Worm (Caenorhabditis elegans) whole organism, young adult: ENCODE results near the gene H12D21.6.

ENCODE experiments used
- F10E7.11 ChIP-seq: sonication (generic microtip); optimal IDR thresholded peaks from 2 replicates; lab custom pipeline; 2017; ENCODE audit warnings: mild to moderate bottlenecking, missing genetic modification characterization, moderate library complexity, missing compliant biosample characterization
- F22D6.2 ChIP-seq: sonication (generic microtip); optimal IDR thresholded peaks from 2 replicates; lab custom pipeline; 2016; ENCODE audit warnings: mild to moderate bottlenecking, missing genetic modification characterization, missing compliant biosample characterization
- F37B4.10 ChIP-seq: fragments of 200-800 bp; sonication (Bioruptor generic); IDR thresholded peaks from 2 replicates; pipeline ENCODE4 v1.3.6; 2022; ENCODE audit warnings: missing genetic modification characterization, missing compliant biosample characterization
- F39B2.1 ChIP-seq: fragments of 200-800 bp; sonication (Bioruptor generic); IDR thresholded peaks from 2 replicates; pipeline ENCODE4 v1.3.6; 2022; ENCODE audit warnings: missing genetic modification reagents, missing genetic modification characterization, missing compliant biosample characterization
- K12H6.12 ChIP-seq: fragments of 200-800 bp; sonication (Bioruptor generic); optimal IDR thresholded peaks from 2 replicates; lab custom pipeline; 2018; ENCODE audit warnings: mild to moderate bottlenecking, missing genetic modification characterization, missing compliant biosample characterization
- Y53G8AR.9 ChIP-seq: fragments of 200-800 bp; sonication (Bioruptor generic); conservative IDR thresholded peaks from 2 replicates; pipeline ENCODE4 v1.3.6; 2022; ENCODE audit warnings: missing genetic modification reagents, missing genetic modification characterization, missing compliant biosample characterization
- ZK185.1 ChIP-seq: sonication (generic microtip); optimal IDR thresholded peaks from 2 replicates; lab custom pipeline; 2016; ENCODE audit warnings: mild to moderate bottlenecking, missing genetic modification characterization, missing compliant biosample characterization; ENCODE audit not compliant: poor library complexity, severe bottlenecking
- attf-3 ChIP-seq: fragments of 200-800 bp; sonication (Bioruptor generic); conservative IDR thresholded peaks from 2 replicates; pipeline ENCODE4 v1.3.6; 2022; ENCODE audit warnings: missing genetic modification reagents, missing genetic modification characterization, missing compliant biosample characterization
- attf-6 ChIP-seq: fragments of 200-800 bp; sonication (Bioruptor generic); IDR thresholded peaks from 2 replicates; pipeline ENCODE4 v1.3.6; 2022; ENCODE audit warnings: missing genetic modification reagents, missing genetic modification characterization, missing compliant biosample characterization
- ceh-79 ChIP-seq: sonication (generic microtip); optimal IDR thresholded peaks from 2 replicates; lab custom pipeline; 2017; ENCODE audit warnings: mild to moderate bottlenecking, missing genetic modification characterization, missing compliant biosample characterization
- ceh-91 ChIP-seq: fragments of 200-800 bp; sonication (Bioruptor generic); IDR thresholded peaks from 2 replicates; pipeline ENCODE4 v1.3.6; 2022; ENCODE audit warnings: missing genetic modification reagents, missing genetic modification characterization, missing compliant biosample characterization
- die-1 ChIP-seq: sonication (generic microtip); optimal IDR thresholded peaks from 2 replicates; lab custom pipeline; 2016; ENCODE audit warnings: missing genotype, mild to moderate bottlenecking, missing genetic modification characterization, missing compliant biosample characterization
- egl-44 ChIP-seq: fragments of 200-800 bp; sonication (Bioruptor generic); IDR thresholded peaks from 2 replicates; pipeline ENCODE4 v1.3.6; 2022; ENCODE audit warnings: missing genetic modification reagents, missing genetic modification characterization, missing compliant biosample characterization
- fkh-3 ChIP-seq: sonication (generic microtip); optimal IDR thresholded peaks from 2 replicates; lab custom pipeline; 2016; ENCODE audit warnings: mild to moderate bottlenecking, missing genetic modification characterization, missing compliant biosample characterization
- him-1 ChIP-seq: sonication (generic microtip); optimal IDR thresholded peaks from 2 replicates; lab custom pipeline; 2016; ENCODE audit warnings: missing genotype, missing genetic modification reagents, missing genetic modification characterization, missing compliant biosample characterization
- hlh-12 ChIP-seq: sonication (generic microtip); optimal IDR thresholded peaks from 2 replicates; lab custom pipeline; 2016; ENCODE audit warnings: missing genetic modification characterization, missing compliant biosample characterization
- hsf-1 ChIP-seq: fragments of 200-800 bp; sonication (Bioruptor generic); IDR thresholded peaks from 2 replicates; pipeline ENCODE4 v1.3.6; 2022; ENCODE audit warnings: missing genetic modification reagents, missing genetic modification characterization, missing compliant biosample characterization
- lag-1 ChIP-seq: fragments of 200-800 bp; sonication (Bioruptor generic); IDR thresholded peaks from 2 replicates; pipeline ENCODE4 v1.3.6; 2022; ENCODE audit warnings: missing genetic modification reagents, missing genetic modification characterization, missing compliant biosample characterization
- let-526 ChIP-seq: fragments of 200-800 bp; sonication (Bioruptor generic); IDR thresholded peaks from 2 replicates; pipeline ENCODE4 v1.3.6; 2022; ENCODE audit warnings: missing genetic modification reagents, missing genetic modification characterization, missing compliant biosample characterization
- let-607 ChIP-seq, 2 experiments: fragments of 200-800 bp in 1 of 2; sonication (Bioruptor generic) in 1 of 2; sonication (generic microtip) in 1 of 2; optimal IDR thresholded peaks; 2 replicates each; lab custom pipeline; 2016 to 2018; ENCODE audit warnings: mild to moderate bottlenecking in 2 of 2, missing compliant biosample characterization in 2 of 2, missing genetic modification characterization in 2 of 2, moderate library complexity in 2 of 2, missing genotype in 1 of 2
- lin-35 ChIP-seq, 3 experiments: fragments of 150-350 bp in 2 of 3; sonication (generic microtip) in 1 of 3; optimal IDR thresholded peaks; 2 replicates each; lab custom pipeline; 2014 to 2018; ENCODE audit warnings: missing biosample characterization in 3 of 3, missing genetic modification characterization in 3 of 3, missing genetic modification reagents in 3 of 3
- lin-40 ChIP-seq: sonication (generic microtip); optimal IDR thresholded peaks from 2 replicates; lab custom pipeline; 2016; ENCODE audit warnings: missing genetic modification characterization, mild to moderate bottlenecking, missing compliant biosample characterization, missing genotype, missing genetic modification reagents
- lir-1 ChIP-seq: fragments of 200-800 bp; sonication (Bioruptor generic); conservative IDR thresholded peaks from 2 replicates; pipeline ENCODE4 v1.3.6; 2022; ENCODE audit warnings: missing genetic modification reagents, missing genetic modification characterization, missing compliant biosample characterization
- madf-10 ChIP-seq: sonication (generic microtip); optimal IDR thresholded peaks from 2 replicates; lab custom pipeline; 2016; ENCODE audit warnings: mild to moderate bottlenecking, missing genetic modification characterization, missing compliant biosample characterization
- mes-4 ChIP-seq: sonication (generic microtip); optimal IDR thresholded peaks from 2 replicates; lab custom pipeline; 2016; ENCODE audit warnings: missing genotype, missing genetic modification characterization, missing compliant biosample characterization
- nfyb-1 ChIP-seq: fragments of 200-800 bp; sonication (Bioruptor generic); IDR thresholded peaks from 2 replicates; pipeline ENCODE4 v1.3.6; 2022; ENCODE audit warnings: missing genetic modification reagents, missing genetic modification characterization, missing compliant biosample characterization
- nhr-179 ChIP-seq: sonication (generic microtip); optimal IDR thresholded peaks from 2 replicates; lab custom pipeline; 2016; ENCODE audit warnings: mild to moderate bottlenecking, missing genetic modification characterization, missing compliant biosample characterization
- nhr-80 ChIP-seq: sonication (generic microtip); optimal IDR thresholded peaks from 2 replicates; lab custom pipeline; 2016; ENCODE audit warnings: missing genetic modification characterization, missing compliant biosample characterization
- sdz-38 ChIP-seq: sonication (generic microtip); optimal IDR thresholded peaks from 2 replicates; lab custom pipeline; 2016; ENCODE audit warnings: missing genotype, missing genetic modification characterization, missing compliant biosample characterization
- snpc-4 ChIP-seq, 5 experiments: fragments of 150-350 bp in 1 of 5; sonication (generic microtip) in 4 of 5; optimal IDR thresholded peaks; 2 replicates each; lab custom pipeline; 2014 to 2018; ENCODE audit warnings: missing genetic modification characterization in 5 of 5, missing biosample characterization in 3 of 5, antibody characterized with exemption in 2 of 5, mild to moderate bottlenecking in 2 of 5, missing compliant biosample characterization in 2 of 5, missing genotype in 2 of 5, moderate library complexity in 2 of 5, missing genetic modification reagents in 1 of 5
- sptf-2 ChIP-seq: fragments of 200-800 bp; sonication (Bioruptor generic); optimal IDR thresholded peaks from 2 replicates; lab custom pipeline; 2018; ENCODE audit warnings: mild to moderate bottlenecking, missing genetic modification characterization, missing compliant biosample characterization
- tbx-9 ChIP-seq: sonication (generic microtip); optimal IDR thresholded peaks from 2 replicates; lab custom pipeline; 2016; ENCODE audit warnings: borderline replicate concordance, missing genetic modification characterization, inconsistent platforms, missing compliant biosample characterization
- ztf-22 ChIP-seq: fragments of 200-800 bp; sonication (Bioruptor generic); optimal IDR thresholded peaks from 2 replicates; lab custom pipeline; 2018; ENCODE audit warnings: mild to moderate bottlenecking, missing genetic modification characterization, moderate library complexity, missing compliant biosample characterization
- ztf-6 ChIP-seq: fragments of 200-800 bp; sonication (Bioruptor generic); IDR thresholded peaks from 2 replicates; pipeline ENCODE4 v1.3.6; 2022; ENCODE audit warnings: missing genetic modification reagents, missing genetic modification characterization, missing compliant biosample characterization

Gene H12D21.6

DNA sequence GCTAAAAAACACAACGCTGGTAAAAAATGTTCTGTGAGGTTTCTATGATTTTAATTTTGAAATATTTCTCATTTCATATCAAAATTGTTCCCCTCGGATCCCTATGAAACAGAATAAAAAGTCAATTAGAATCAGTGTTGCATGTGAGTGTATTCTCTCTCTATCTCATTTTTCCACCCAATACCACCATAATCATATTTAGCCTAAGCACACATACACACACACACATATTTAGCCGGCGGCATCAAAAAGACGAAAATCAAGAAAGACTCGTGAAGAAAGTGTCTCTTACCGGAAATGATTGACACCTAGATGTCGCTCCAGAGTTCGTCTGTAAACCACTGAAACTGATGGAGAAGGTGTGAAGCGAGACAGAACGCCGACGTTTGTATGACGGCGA lies 43.4 kb downstream of the H12D21.6 start:
- TF ChIP-seq F39B2.1 (GFP tag; lab: Robert Waterston, UW) = no peak
- no peak for TF ChIP-seq hlh-12 (tag; lab: Kevin White, UChicago)
- no peak for TF ChIP-seq Y53G8AR.9 (GFP tag; lab: Robert Waterston, UW)
- no peak for TF ChIP-seq hsf-1 (GFP tag; lab: Robert Waterston, UW)
- no peak for TF ChIP-seq F22D6.2 (tag; lab: Kevin White, UChicago)
- TF ChIP-seq attf-6 (GFP tag; lab: Robert Waterston, UW) = no peak
- no peak for TF ChIP-seq lir-1
- no peak for TF ChIP-seq F10E7.11 (tag; lab: Kevin White, UChicago)
- TF ChIP-seq mes-4 (tag; lab: Kevin White, UChicago) = no peak
- TF ChIP-seq egl-44 = no peak
- no peak for TF ChIP-seq tbx-9 (tag; lab: Kevin White, UChicago)
- TF ChIP-seq attf-3 = no peak
- TF ChIP-seq snpc-4 (GFP tag; optimal IDR thresholded peaks at IDR 0.05; lab: Kevin White, UChicago) = no peak
- no peak for TF ChIP-seq snpc-4 (tag; optimal IDR thresholded peaks at IDR 0.05; lab: Kevin White, UChicago)
- TF ChIP-seq ztf-6 (GFP tag; lab: Robert Waterston, UW) = no peak
- TF ChIP-seq madf-10 (tag; lab: Kevin White, UChicago) = no peak
- TF ChIP-seq ZK185.1 (tag; lab: Kevin White, UChicago) = no peak
- no peak for TF ChIP-seq K12H6.12
- TF ChIP-seq fkh-3 (tag; lab: Kevin White, UChicago) = no peak
- no peak for TF ChIP-seq ceh-91 (GFP tag; lab: Robert Waterston, UW)

DNA sequence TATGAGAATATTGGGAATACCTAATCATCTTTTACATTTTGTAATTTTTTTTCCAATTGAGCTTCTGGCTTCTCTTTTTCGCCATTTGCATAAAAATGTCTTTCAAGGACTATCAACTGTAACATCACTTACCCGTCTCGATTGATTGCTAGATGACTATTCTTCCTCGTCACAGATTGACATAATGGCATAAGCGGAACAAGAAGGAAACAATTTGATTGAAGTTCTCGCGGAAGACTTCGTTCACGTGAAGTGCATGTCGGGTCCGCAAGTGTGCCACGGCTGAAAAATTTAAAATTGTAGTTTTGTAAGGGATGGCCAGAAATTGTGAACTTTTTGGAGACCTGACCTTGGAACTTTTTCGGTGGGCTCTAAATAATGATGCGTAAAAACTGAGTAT lies 43.9 kb downstream of the H12D21.6 start:
- TF ChIP-seq nhr-80 (tag; lab: Kevin White, UChicago) (peak; percentile 24), let-607 (tag; optimal IDR thresholded peaks at IDR 0.05; lab: Kevin White, UChicago) (peak in 1 of 2 experiments; percentile 74), let-526 (no peak)

DNA sequence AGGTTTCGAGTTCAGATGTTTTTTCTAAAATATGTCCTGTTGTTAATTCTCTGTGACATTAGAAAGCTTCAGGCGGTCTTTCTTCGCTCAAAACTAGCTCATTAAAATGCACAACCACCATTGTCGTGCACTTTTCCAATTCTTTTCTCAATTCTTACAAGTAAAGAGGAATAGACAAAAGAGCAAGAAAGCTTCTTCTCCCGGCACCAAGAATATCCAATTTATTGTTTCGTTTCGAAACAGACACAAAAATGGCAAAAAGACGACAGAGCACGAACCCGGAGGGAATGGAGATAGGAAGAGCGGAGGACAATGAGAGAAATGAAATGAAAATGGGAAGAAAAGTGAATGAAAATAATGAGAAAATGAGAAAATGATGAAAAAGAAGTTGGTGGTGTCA lies 45.0 kb downstream of the H12D21.6 start:
- TF ChIP-seq ztf-22 (GFP tag; lab: Kevin White, UChicago) (no peak), sptf-2 (no peak), sdz-38 (tag; lab: Kevin White, UChicago) (no peak)
- TF ChIP-seq, all 124 proteins: peak for 0

DNA sequence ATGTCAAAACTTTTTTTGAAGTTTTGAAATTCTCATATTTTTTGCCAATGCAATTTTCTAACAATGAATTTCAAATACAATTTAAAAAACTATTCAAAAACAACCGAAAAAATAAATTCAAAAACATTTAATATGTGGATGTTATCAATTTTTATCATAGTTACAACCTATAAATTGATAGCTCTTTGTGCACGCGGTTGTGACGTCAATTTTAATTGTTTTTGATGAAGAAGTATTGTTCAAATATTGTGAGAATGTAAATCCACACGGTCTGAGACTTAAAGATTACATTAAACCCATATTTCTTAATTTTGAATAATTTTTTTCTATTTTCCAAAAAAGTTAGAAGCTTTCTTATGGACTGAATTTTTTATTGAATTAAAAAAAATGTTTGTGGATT lies 45.7 kb downstream of the H12D21.6 start:
- TF ChIP-seq nhr-179 (tag; lab: Kevin White, UChicago) (no peak), F37B4.10 (GFP tag; lab: Robert Waterston, UW) (no peak), ceh-79 (no peak), lin-40 (no peak), lag-1 (GFP tag; lab: Robert Waterston, UW) (no peak), nfyb-1 (no peak), lin-35 (GFP tag; optimal IDR thresholded peaks at IDR 0.05; lab: Kevin White, UChicago) (no peak), die-1 (tag; lab: Kevin White, UChicago) (no peak), him-1 (tag; lab: Kevin White, UChicago) (no peak)
